Worm (Caenorhabditis elegans) whole organism, young adult: ENCODE results near the gene Y7A5A.3.
A peak's percentile ranks its signal among the peaks of the same experiment; 100 is the strongest.

ENCODE experiments used
- B0019.2 ChIP-seq: fragments of 200-800 bp; sonication (Bioruptor generic); conservative IDR thresholded peaks from 2 replicates; pipeline ENCODE4 v1.3.6; 2022; ENCODE audit warnings: missing genetic modification reagents, missing genetic modification characterization, missing compliant biosample characterization
- B0035.1 ChIP-seq: sonication (generic microtip); optimal IDR thresholded peaks from 2 replicates; lab custom pipeline; 2016; ENCODE audit warnings: missing genetic modification characterization, mild to moderate bottlenecking, missing compliant biosample characterization, missing genotype, missing genetic modification reagents
- B0336.3 ChIP-seq: fragments of 200-800 bp; sonication (Bioruptor generic); IDR thresholded peaks from 2 replicates; pipeline ENCODE4 v1.3.6; 2022; ENCODE audit warnings: missing genetic modification characterization, missing compliant biosample characterization
- C06A6.2 ChIP-seq: fragments of 200-800 bp; sonication (Bioruptor generic); conservative IDR thresholded peaks from 2 replicates; pipeline ENCODE4 v1.3.6; 2022; ENCODE audit warnings: missing genetic modification characterization, missing compliant biosample characterization
- F22D6.2 ChIP-seq: sonication (generic microtip); optimal IDR thresholded peaks from 2 replicates; lab custom pipeline; 2016; ENCODE audit warnings: mild to moderate bottlenecking, missing genetic modification characterization, missing compliant biosample characterization
- F23B12.7 ChIP-seq: sonication (generic microtip); optimal IDR thresholded peaks from 2 replicates; lab custom pipeline; 2017; ENCODE audit warnings: missing genetic modification characterization, mild to moderate bottlenecking, missing compliant biosample characterization, antibody characterized with exemption, moderate library complexity; ENCODE audit not compliant: insufficient read depth
- F33H1.4 ChIP-seq: fragments of 200-800 bp; sonication (Bioruptor generic); IDR thresholded peaks from 2 replicates; pipeline ENCODE4 v1.3.6; 2022; ENCODE audit warnings: missing genetic modification reagents, missing genetic modification characterization, missing compliant biosample characterization
- F39B2.1 ChIP-seq: fragments of 200-800 bp; sonication (Bioruptor generic); IDR thresholded peaks from 2 replicates; pipeline ENCODE4 v1.3.6; 2022; ENCODE audit warnings: missing genetic modification reagents, missing genetic modification characterization, missing compliant biosample characterization
- F52B5.7 ChIP-seq: sonication (generic microtip); optimal IDR thresholded peaks from 2 replicates; lab custom pipeline; 2016; ENCODE audit warnings: mild to moderate bottlenecking, missing genetic modification characterization, missing compliant biosample characterization
- F57C9.4 ChIP-seq: sonication (generic microtip); optimal IDR thresholded peaks from 2 replicates; lab custom pipeline; 2017; ENCODE audit warnings: mild to moderate bottlenecking, missing genetic modification characterization, missing compliant biosample characterization
- K11D2.4 ChIP-seq: fragments of 200-800 bp; sonication (Bioruptor generic); IDR thresholded peaks from 2 replicates; pipeline ENCODE4 v1.3.6; 2022; ENCODE audit warnings: missing genetic modification reagents, missing genetic modification characterization, missing compliant biosample characterization
- T07F8.4 ChIP-seq: sonication (generic microtip); optimal IDR thresholded peaks from 2 replicates; lab custom pipeline; 2016; ENCODE audit warnings: mild to moderate bottlenecking, missing genetic modification characterization, moderate library complexity, missing compliant biosample characterization
- Y53F4B.3 ChIP-seq: fragments of 200-800 bp; sonication (Bioruptor generic); IDR thresholded peaks from 2 replicates; pipeline ENCODE4 v1.3.6; 2022; ENCODE audit warnings: missing genetic modification reagents, missing genetic modification characterization, missing compliant biosample characterization
- Y53G8AR.9 ChIP-seq: fragments of 200-800 bp; sonication (Bioruptor generic); conservative IDR thresholded peaks from 2 replicates; pipeline ENCODE4 v1.3.6; 2022; ENCODE audit warnings: missing genetic modification reagents, missing genetic modification characterization, missing compliant biosample characterization
- Y56A3A.18 ChIP-seq: fragments of 200-800 bp; sonication (Bioruptor generic); IDR thresholded peaks from 2 replicates; pipeline ENCODE4 v1.3.6; 2022; ENCODE audit warnings: missing genetic modification reagents, missing genetic modification characterization, missing compliant biosample characterization
- Y67H2A.10 ChIP-seq: fragments of 200-800 bp; sonication (Bioruptor generic); conservative IDR thresholded peaks from 2 replicates; pipeline ENCODE4 v1.3.6; 2022; ENCODE audit warnings: missing genetic modification reagents, missing genetic modification characterization, missing compliant biosample characterization
- Y79H2A.3 ChIP-seq: fragments of 200-800 bp; sonication (Bioruptor generic); conservative IDR thresholded peaks from 2 replicates; pipeline ENCODE4 v1.3.6; 2022; ENCODE audit warnings: missing genetic modification reagents, missing genetic modification characterization, missing compliant biosample characterization
- aptf-3 ChIP-seq: fragments of 200-800 bp; sonication (Bioruptor generic); IDR thresholded peaks from 2 replicates; pipeline ENCODE4 v1.3.6; 2022; ENCODE audit warnings: missing genetic modification characterization, missing compliant biosample characterization
- atf-7 ChIP-seq: sonication (generic microtip); optimal IDR thresholded peaks from 2 replicates; lab custom pipeline; 2017; ENCODE audit warnings: mild to moderate bottlenecking, missing genetic modification characterization, missing compliant biosample characterization
- attf-3 ChIP-seq: fragments of 200-800 bp; sonication (Bioruptor generic); conservative IDR thresholded peaks from 2 replicates; pipeline ENCODE4 v1.3.6; 2022; ENCODE audit warnings: missing genetic modification reagents, missing genetic modification characterization, missing compliant biosample characterization
- attf-5 ChIP-seq: fragments of 200-800 bp; sonication (Bioruptor generic); optimal IDR thresholded peaks from 2 replicates; lab custom pipeline; 2018; ENCODE audit warnings: mild to moderate bottlenecking, missing genetic modification characterization, missing compliant biosample characterization
- bed-1 ChIP-seq: fragments of 200-800 bp; sonication (Bioruptor generic); IDR thresholded peaks from 2 replicates; pipeline ENCODE4 v1.3.6; 2022; ENCODE audit warnings: missing genetic modification reagents, missing genetic modification characterization, missing compliant biosample characterization
- bed-2 ChIP-seq: fragments of 200-800 bp; sonication (Bioruptor generic); IDR thresholded peaks from 2 replicates; pipeline ENCODE4 v1.3.6; 2022; ENCODE audit warnings: missing genetic modification reagents, missing genetic modification characterization, missing compliant biosample characterization
- cebp-2 ChIP-seq: fragments of 200-800 bp; sonication (Bioruptor generic); IDR thresholded peaks from 2 replicates; pipeline ENCODE4 v1.3.6; 2022; ENCODE audit warnings: missing genetic modification characterization, missing compliant biosample characterization
- ceh-100 ChIP-seq: fragments of 200-800 bp; sonication (Bioruptor generic); IDR thresholded peaks from 2 replicates; pipeline ENCODE4 v1.3.6; 2022; ENCODE audit warnings: missing genetic modification reagents, missing genetic modification characterization, missing compliant biosample characterization
- ceh-79 ChIP-seq: sonication (generic microtip); optimal IDR thresholded peaks from 2 replicates; lab custom pipeline; 2017; ENCODE audit warnings: mild to moderate bottlenecking, missing genetic modification characterization, missing compliant biosample characterization
- die-1 ChIP-seq: sonication (generic microtip); optimal IDR thresholded peaks from 2 replicates; lab custom pipeline; 2016; ENCODE audit warnings: missing genotype, mild to moderate bottlenecking, missing genetic modification characterization, missing compliant biosample characterization
- dpff-1 ChIP-seq: sonication (generic microtip); optimal IDR thresholded peaks from 2 replicates; lab custom pipeline; 2017; ENCODE audit warnings: mild to moderate bottlenecking, missing genetic modification characterization, missing compliant biosample characterization
- efl-1 ChIP-seq: fragments of 150-350 bp; optimal IDR thresholded peaks from 2 replicates; lab custom pipeline; 2014; ENCODE audit warnings: missing biosample characterization, missing genetic modification reagents, missing genetic modification characterization
- egl-44 ChIP-seq: fragments of 200-800 bp; sonication (Bioruptor generic); IDR thresholded peaks from 2 replicates; pipeline ENCODE4 v1.3.6; 2022; ENCODE audit warnings: missing genetic modification reagents, missing genetic modification characterization, missing compliant biosample characterization
- ets-4 ChIP-seq: fragments of 200-800 bp; sonication (Bioruptor generic); optimal IDR thresholded peaks from 2 replicates; lab custom pipeline; 2018; ENCODE audit warnings: mild to moderate bottlenecking, missing genetic modification characterization, missing compliant biosample characterization
- fkh-3 ChIP-seq: sonication (generic microtip); optimal IDR thresholded peaks from 2 replicates; lab custom pipeline; 2016; ENCODE audit warnings: mild to moderate bottlenecking, missing genetic modification characterization, missing compliant biosample characterization
- hlh-12 ChIP-seq: sonication (generic microtip); optimal IDR thresholded peaks from 2 replicates; lab custom pipeline; 2016; ENCODE audit warnings: missing genetic modification characterization, missing compliant biosample characterization
- hlh-26 ChIP-seq: fragments of 200-800 bp; sonication (Bioruptor generic); conservative IDR thresholded peaks from 2 replicates; pipeline ENCODE4 v1.3.6; 2022; ENCODE audit warnings: missing genetic modification reagents, missing genetic modification characterization, missing compliant biosample characterization
- hsf-1 ChIP-seq: fragments of 200-800 bp; sonication (Bioruptor generic); IDR thresholded peaks from 2 replicates; pipeline ENCODE4 v1.3.6; 2022; ENCODE audit warnings: missing genetic modification reagents, missing genetic modification characterization, missing compliant biosample characterization
- lin-54 ChIP-seq: fragments of 200-800 bp; sonication (Bioruptor generic); optimal IDR thresholded peaks from 2 replicates; lab custom pipeline; 2018; ENCODE audit warnings: mild to moderate bottlenecking, missing genetic modification characterization, missing compliant biosample characterization
- madf-3 ChIP-seq: fragments of 200-800 bp; sonication (Bioruptor generic); IDR thresholded peaks from 2 replicates; pipeline ENCODE4 v1.3.6; 2022; ENCODE audit warnings: missing genetic modification reagents, missing genetic modification characterization, missing compliant biosample characterization
- madf-6 ChIP-seq: fragments of 200-800 bp; sonication (Bioruptor generic); IDR thresholded peaks from 2 replicates; pipeline ENCODE4 v1.3.6; 2022; ENCODE audit warnings: missing genetic modification reagents, missing genetic modification characterization, missing compliant biosample characterization
- nfya-2 ChIP-seq: fragments of 200-800 bp; sonication (Bioruptor generic); IDR thresholded peaks from 2 replicates; pipeline ENCODE4 v1.3.6; 2022; ENCODE audit warnings: missing genetic modification reagents, missing genetic modification characterization, missing compliant biosample characterization
- nfyb-1 ChIP-seq: fragments of 200-800 bp; sonication (Bioruptor generic); IDR thresholded peaks from 2 replicates; pipeline ENCODE4 v1.3.6; 2022; ENCODE audit warnings: missing genetic modification reagents, missing genetic modification characterization, missing compliant biosample characterization
- nhr-27 ChIP-seq: fragments of 200-800 bp; sonication (Bioruptor generic); optimal IDR thresholded peaks from 2 replicates; lab custom pipeline; 2018; ENCODE audit warnings: mild to moderate bottlenecking, missing genetic modification characterization, moderate library complexity, missing compliant biosample characterization
- pha-4 ChIP-seq: fragments of 150-350 bp; sonication (generic microtip); optimal IDR thresholded peaks from 2 replicates; lab custom pipeline; 2014; ENCODE audit warnings: missing biosample characterization, missing genetic modification reagents, missing genetic modification characterization
- rcor-1 ChIP-seq: fragments of 200-800 bp; sonication (Bioruptor generic); IDR thresholded peaks from 2 replicates; pipeline ENCODE4 v1.3.6; 2022; ENCODE audit warnings: missing genetic modification reagents, missing genetic modification characterization, missing compliant biosample characterization
- sdz-38 ChIP-seq: sonication (generic microtip); optimal IDR thresholded peaks from 2 replicates; lab custom pipeline; 2016; ENCODE audit warnings: missing genotype, missing genetic modification characterization, missing compliant biosample characterization
- snpc-1.3 ChIP-seq: sonication (generic microtip); optimal IDR thresholded peaks from 2 replicates; lab custom pipeline; 2017; ENCODE audit warnings: missing genetic modification characterization, mild to moderate bottlenecking, missing compliant biosample characterization, antibody characterized with exemption, moderate library complexity, missing genotype, missing genetic modification reagents; ENCODE audit not compliant: insufficient read depth
- snpc-3.4 ChIP-seq: sonication (generic microtip); optimal IDR thresholded peaks from 2 replicates; lab custom pipeline; 2017; ENCODE audit warnings: missing genetic modification characterization, mild to moderate bottlenecking, missing compliant biosample characterization, antibody characterized with exemption, moderate library complexity, missing genotype, missing genetic modification reagents
- sptf-2 ChIP-seq: fragments of 200-800 bp; sonication (Bioruptor generic); optimal IDR thresholded peaks from 2 replicates; lab custom pipeline; 2018; ENCODE audit warnings: mild to moderate bottlenecking, missing genetic modification characterization, missing compliant biosample characterization
- ztf-18 ChIP-seq: sonication (generic microtip); optimal IDR thresholded peaks from 2 replicates; lab custom pipeline; 2016; ENCODE audit warnings: missing genotype, mild to moderate bottlenecking, missing genetic modification characterization, missing compliant biosample characterization
- ztf-26 ChIP-seq: sonication (generic microtip); optimal IDR thresholded peaks from 2 replicates; lab custom pipeline; 2017; ENCODE audit warnings: missing genetic modification characterization, missing compliant biosample characterization
- ztf-6 ChIP-seq: fragments of 200-800 bp; sonication (Bioruptor generic); IDR thresholded peaks from 2 replicates; pipeline ENCODE4 v1.3.6; 2022; ENCODE audit warnings: missing genetic modification reagents, missing genetic modification characterization, missing compliant biosample characterization

Y7A5A.3 gene

ce11 chrX:15736419-15736818, 48.1 kb downstream of the Y7A5A.3 start (continued):
- peak; percentile 40; the same call in 1 of the 2 replicates for TF ChIP-seq B0336.3
- TF ChIP-seq rcor-1: peak; percentile 26; the same call in 1 of the 2 replicates
- TF ChIP-seq ztf-18 (tag; lab: Kevin White, UChicago): no peak
- no peak for TF ChIP-seq bed-2 (GFP tag; lab: Robert Waterston, UW)
- TF ChIP-seq ztf-26 (tag; lab: Kevin White, UChicago): peak; percentile 70
- TF ChIP-seq B0035.1 (tag; lab: Kevin White, UChicago): no peak
- no peak for TF ChIP-seq Y67H2A.10 (GFP tag; lab: Robert Waterston, UW)
- no peak for TF ChIP-seq Y53G8AR.9 (GFP tag; lab: Robert Waterston, UW)
- no peak for TF ChIP-seq madf-3 (GFP tag; lab: Robert Waterston, UW)
- TF ChIP-seq efl-1 (GFP tag; lab: Kevin White, UChicago): no peak
- no peak for TF ChIP-seq nfya-2 (GFP tag; lab: Robert Waterston, UW)
- no peak for TF ChIP-seq F57C9.4
- no peak for TF ChIP-seq hlh-26
- TF ChIP-seq Y56A3A.18 (GFP tag; lab: Robert Waterston, UW): peak; percentile 72
- TF ChIP-seq K11D2.4 (GFP tag; lab: Robert Waterston, UW): peak; percentile 77
- TF ChIP-seq cebp-2 (GFP tag; lab: Robert Waterston, UW): no peak
- no peak for TF ChIP-seq Y79H2A.3
- TF ChIP-seq B0019.2 (GFP tag; lab: Robert Waterston, UW): no peak
- TF ChIP-seq C06A6.2 (GFP tag; lab: Robert Waterston, UW): no peak
- TF ChIP-seq T07F8.4 (tag; lab: Kevin White, UChicago): no peak
- no peak for TF ChIP-seq madf-6 (GFP tag; lab: Robert Waterston, UW)
- no peak for TF ChIP-seq sptf-2 (GFP tag; lab: Kevin White, UChicago)
- no peak for TF ChIP-seq ceh-79 (tag; lab: Kevin White, UChicago)
- TF ChIP-seq dpff-1 (tag; lab: Kevin White, UChicago): no peak
- TF ChIP-seq sdz-38 (tag; lab: Kevin White, UChicago): no peak
- TF ChIP-seq F22D6.2 (tag; lab: Kevin White, UChicago): peak; percentile 41
- TF ChIP-seq hsf-1: no peak
- peak; percentile 64; the same call in 1 of the 2 replicates for TF ChIP-seq nfyb-1 (GFP tag; lab: Robert Waterston, UW)
- TF ChIP-seq fkh-3 (tag; lab: Kevin White, UChicago): no peak
- TF ChIP-seq attf-3 (GFP tag; lab: Robert Waterston, UW): no peak
- no peak for TF ChIP-seq F52B5.7 (tag; lab: Kevin White, UChicago)
- no peak for TF ChIP-seq snpc-1.3 (tag; lab: Kevin White, UChicago)
- no peak for TF ChIP-seq F23B12.7 (tag; lab: Kevin White, UChicago)
- TF ChIP-seq ets-4 (GFP tag; lab: Kevin White, UChicago): no peak
- TF ChIP-seq ceh-100: no peak
- no peak for TF ChIP-seq F39B2.1 (GFP tag; lab: Robert Waterston, UW)
- no peak for TF ChIP-seq bed-1 (GFP tag; lab: Robert Waterston, UW)
- TF ChIP-seq F33H1.4 (GFP tag; lab: Robert Waterston, UW): no peak
- no peak for TF ChIP-seq Y53F4B.3 (GFP tag; lab: Robert Waterston, UW)
- TF ChIP-seq pha-4 (tag; lab: Kevin White, UChicago): no peak
- TF ChIP-seq atf-7: peak; percentile 8
- no peak for TF ChIP-seq nhr-27 (tag; lab: Kevin White, UChicago)
- no peak for TF ChIP-seq ztf-6 (GFP tag; lab: Robert Waterston, UW)
- TF ChIP-seq attf-5: no peak
- TF ChIP-seq egl-44 (GFP tag; lab: Robert Waterston, UW): no peak
- peak; percentile 32 for TF ChIP-seq lin-54 (GFP tag; lab: Kevin White, UChicago)
- TF ChIP-seq die-1: no peak
- TF ChIP-seq snpc-3.4: no peak
- TF ChIP-seq aptf-3 (GFP tag; lab: Robert Waterston, UW): no peak
- no peak for TF ChIP-seq hlh-12
